Fruit fly (Drosophila melanogaster): Measurements from ENCODE around the gene CG11262.

CG11262 gene

dm6 chr3L:13041292-13042067, 46.5 kb downstream of the CG11262 start, which contains the start of gene RpS4 (continued):
- TF ChIP-seq otp (GFP tag; IDR thresholded peaks at IDR 0.05) (peak; percentile 92), CG8089 (GFP tag; optimal IDR thresholded peaks at IDR 0.05) (peak; percentile 80), lola (GFP tag; optimal IDR thresholded peaks at IDR 0.05) (peak in 1 of 3 experiments; percentile 40), CG7372 (GFP tag; IDR thresholded peaks at IDR 0.05) (peak; percentile 73), dati (GFP tag; IDR thresholded peaks at IDR 0.05) (peak; percentile 79), Dll (GFP tag; IDR thresholded peaks at IDR 0.05; ENCODE audit: partially characterized antibody) (0 out of 4 replicates have a peak, but pooled peaks have one; percentile 8), Opbp (GFP tag; IDR thresholded peaks at IDR 0.05; ENCODE audit: partially characterized antibody) (peak; percentile 29; the same call in 2 of the 3 replicates), CG12219 (GFP tag; optimal IDR thresholded peaks at IDR 0.05) (peak; percentile 95), CG15514 (GFP tag; optimal IDR thresholded peaks at IDR 0.05) (peak; percentile 92), CG3726 (GFP tag; IDR thresholded peaks at IDR 0.05) (peak; percentile 82), jing (GFP tag; optimal IDR thresholded peaks at IDR 0.05) (peak; percentile 46), nerfin-2 (GFP tag; IDR thresholded peaks at IDR 0.05; ENCODE audit: partially characterized antibody) (no peak), Sry-β (GFP tag; optimal IDR thresholded peaks at IDR 0.05) (peak; percentile 71), z (GFP tag; IDR thresholded peaks at IDR 0.05) (peak; percentile 50; the same call in 1 of the 3 replicates), CG9727 (GFP tag; optimal IDR thresholded peaks at IDR 0.05) (peak; percentile 93), Dfd (GFP tag; optimal IDR thresholded peaks at IDR 0.05) (no peak), unc-4 (GFP tag; IDR thresholded peaks at IDR 0.05; ENCODE audit: partially characterized antibody) (no peak), NK7.1 (GFP tag; optimal IDR thresholded peaks at IDR 0.05) (peak; percentile 87), trh (GFP tag; optimal IDR thresholded peaks at IDR 0.05) (peak; percentile 68), CG31441 (GFP tag; IDR thresholded peaks at IDR 0.05) (peak; percentile 82), dmrt11E (tag; optimal IDR thresholded peaks at IDR 0.05) (peak; percentile 78), CG32772 (GFP tag; IDR thresholded peaks at IDR 0.05) (peak; percentile 70), CG10979 (tag; optimal IDR thresholded peaks at IDR 0.05) (peak; percentile 73), CG13424 (tag; optimal IDR thresholded peaks at IDR 0.05) (peak; percentile 57), CG34376 (GFP tag; optimal IDR thresholded peaks at IDR 0.05) (peak; percentile 99), Dbx (GFP tag; IDR thresholded peaks at IDR 0.05) (peak; percentile 91), ab (GFP tag; optimal IDR thresholded peaks at IDR 0.05) (peak; percentile 60), CG17361 (GFP tag; IDR thresholded peaks at IDR 0.05) (peak; percentile 89), CG14441 (GFP tag; IDR thresholded peaks at IDR 0.05) (peak; percentile 75), sna (GFP tag; IDR thresholded peaks at IDR 0.05; ENCODE audit: partially characterized antibody) (no peak), CG11560 (tag; IDR thresholded peaks at IDR 0.05) (peak; percentile 62; the same call in 1 of the 3 replicates), Ets65A (GFP tag) (peak; percentile 98), corto (GFP tag; optimal IDR thresholded peaks at IDR 0.05) (no peak), CG6272 (GFP tag; IDR thresholded peaks at IDR 0.05) (peak; percentile 76), cato (GFP tag; optimal IDR thresholded peaks at IDR 0.05; ENCODE audit: borderline replicate concordance) (peak; percentile 53), gcm (GFP tag; optimal IDR thresholded peaks at IDR 0.05) (peak; percentile 91), btn (GFP tag; optimal IDR thresholded peaks at IDR 0.05) (peak; percentile 84), cad (GFP tag; optimal IDR thresholded peaks at IDR 0.05) (no peak), CG31224 (GFP tag; IDR thresholded peaks at IDR 0.05) (peak; percentile 64; the same call in 1 of the 2 replicates), Fer2 (tag; optimal IDR thresholded peaks at IDR 0.05) (peak; percentile 81), CG2202 (tag; optimal IDR thresholded peaks at IDR 0.05) (peak; percentile 91), nerfin-1 (tag; optimal IDR thresholded peaks at IDR 0.05) (peak; percentile 80), CG33557 (GFP tag; optimal IDR thresholded peaks at IDR 0.05) (peak; percentile 90), CG9609 (GFP tag; optimal IDR thresholded peaks at IDR 0.05) (peak; percentile 77), Dip3 (GFP tag; optimal IDR thresholded peaks at IDR 0.05) (peak; percentile 75), CG10431 (GFP tag; optimal IDR thresholded peaks at IDR 0.05) (peak; percentile 98), exex (tag; optimal IDR thresholded peaks at IDR 0.05) (peak; percentile 63), sug (tag; optimal IDR thresholded peaks at IDR 0.05) (peak; percentile 83)

All from whole organism, embryonic.